Worm (Caenorhabditis elegans) whole organism, young adult: ENCODE results near the gene tlk-1.

Source experiments
- D2030.7 ChIP-seq: fragments of 200-800 bp; sonication (Bioruptor generic); IDR thresholded peaks from 2 replicates; pipeline ENCODE4 v1.3.6; 2022; ENCODE audit warnings: missing genetic modification reagents, missing genetic modification characterization, missing compliant biosample characterization
- F52B5.7 ChIP-seq: sonication (generic microtip); optimal IDR thresholded peaks from 2 replicates; lab custom pipeline; 2016; ENCODE audit warnings: mild to moderate bottlenecking, missing genetic modification characterization, missing compliant biosample characterization
- K12H6.12 ChIP-seq: fragments of 200-800 bp; sonication (Bioruptor generic); optimal IDR thresholded peaks from 2 replicates; lab custom pipeline; 2018; ENCODE audit warnings: mild to moderate bottlenecking, missing genetic modification characterization, missing compliant biosample characterization
- T07F8.4 ChIP-seq: sonication (generic microtip); optimal IDR thresholded peaks from 2 replicates; lab custom pipeline; 2016; ENCODE audit warnings: mild to moderate bottlenecking, missing genetic modification characterization, moderate library complexity, missing compliant biosample characterization
- Y67H2A.10 ChIP-seq: fragments of 200-800 bp; sonication (Bioruptor generic); conservative IDR thresholded peaks from 2 replicates; pipeline ENCODE4 v1.3.6; 2022; ENCODE audit warnings: missing genetic modification reagents, missing genetic modification characterization, missing compliant biosample characterization
- bed-1 ChIP-seq: fragments of 200-800 bp; sonication (Bioruptor generic); IDR thresholded peaks from 2 replicates; pipeline ENCODE4 v1.3.6; 2022; ENCODE audit warnings: missing genetic modification reagents, missing genetic modification characterization, missing compliant biosample characterization
- chd-7 ChIP-seq: sonication (generic microtip); optimal IDR thresholded peaks from 2 replicates; lab custom pipeline; 2016; ENCODE audit warnings: mild to moderate bottlenecking, missing genetic modification characterization, moderate library complexity, missing compliant biosample characterization
- dox-1 ChIP-seq: fragments of 200-800 bp; sonication (Bioruptor generic); IDR thresholded peaks from 2 replicates; pipeline ENCODE4 v1.3.6; 2022; ENCODE audit warnings: missing genetic modification reagents, missing genetic modification characterization, missing compliant biosample characterization
- dpff-1 ChIP-seq: sonication (generic microtip); optimal IDR thresholded peaks from 2 replicates; lab custom pipeline; 2017; ENCODE audit warnings: mild to moderate bottlenecking, missing genetic modification characterization, missing compliant biosample characterization
- him-1 ChIP-seq: sonication (generic microtip); optimal IDR thresholded peaks from 2 replicates; lab custom pipeline; 2016; ENCODE audit warnings: missing genotype, missing genetic modification reagents, missing genetic modification characterization, missing compliant biosample characterization
- hrde-1 ChIP-seq: sonication (generic microtip); optimal IDR thresholded peaks from 2 replicates; lab custom pipeline; 2016; ENCODE audit warnings: missing genetic modification characterization, mild to moderate bottlenecking, missing compliant biosample characterization, moderate library complexity, missing genotype, missing genetic modification reagents, borderline replicate concordance
- lin-26 ChIP-seq: fragments of 200-800 bp; sonication (Bioruptor generic); IDR thresholded peaks from 2 replicates; pipeline ENCODE4 v1.3.6; 2022; ENCODE audit warnings: missing genetic modification reagents, missing genetic modification characterization, missing compliant biosample characterization
- lin-40 ChIP-seq: sonication (generic microtip); optimal IDR thresholded peaks from 2 replicates; lab custom pipeline; 2016; ENCODE audit warnings: missing genetic modification characterization, mild to moderate bottlenecking, missing compliant biosample characterization, missing genotype, missing genetic modification reagents
- lsl-1 ChIP-seq: fragments of 200-800 bp; sonication (Bioruptor generic); optimal IDR thresholded peaks from 2 replicates; lab custom pipeline; 2018; ENCODE audit warnings: mild to moderate bottlenecking, missing genetic modification characterization, moderate library complexity, missing compliant biosample characterization
- madf-10 ChIP-seq: sonication (generic microtip); optimal IDR thresholded peaks from 2 replicates; lab custom pipeline; 2016; ENCODE audit warnings: mild to moderate bottlenecking, missing genetic modification characterization, missing compliant biosample characterization
- mel-28 ChIP-seq: sonication (generic microtip); optimal IDR thresholded peaks from 2 replicates; lab custom pipeline; 2016; ENCODE audit warnings: borderline replicate concordance, mild to moderate bottlenecking, missing genetic modification characterization, missing compliant biosample characterization
- nfya-1 ChIP-seq: sonication (generic microtip); optimal IDR thresholded peaks from 2 replicates; lab custom pipeline; 2017; ENCODE audit warnings: antibody characterized with exemption, missing compliant biosample characterization, missing genetic modification characterization, borderline replicate concordance; ENCODE audit not compliant: insufficient read depth
- nfyb-1 ChIP-seq: fragments of 200-800 bp; sonication (Bioruptor generic); IDR thresholded peaks from 2 replicates; pipeline ENCODE4 v1.3.6; 2022; ENCODE audit warnings: missing genetic modification reagents, missing genetic modification characterization, missing compliant biosample characterization
- pbrm-1 ChIP-seq: fragments of 200-800 bp; sonication (Bioruptor generic); IDR thresholded peaks from 2 replicates; pipeline ENCODE4 v1.3.6; 2022; ENCODE audit warnings: missing genetic modification reagents, missing genetic modification characterization, missing compliant biosample characterization
- sdz-38 ChIP-seq: sonication (generic microtip); optimal IDR thresholded peaks from 2 replicates; lab custom pipeline; 2016; ENCODE audit warnings: missing genotype, missing genetic modification characterization, missing compliant biosample characterization
- snpc-1.3 ChIP-seq: sonication (generic microtip); optimal IDR thresholded peaks from 2 replicates; lab custom pipeline; 2017; ENCODE audit warnings: missing genetic modification characterization, mild to moderate bottlenecking, missing compliant biosample characterization, antibody characterized with exemption, moderate library complexity, missing genotype, missing genetic modification reagents; ENCODE audit not compliant: insufficient read depth
- snpc-3.4 ChIP-seq: sonication (generic microtip); optimal IDR thresholded peaks from 2 replicates; lab custom pipeline; 2017; ENCODE audit warnings: missing genetic modification characterization, mild to moderate bottlenecking, missing compliant biosample characterization, antibody characterized with exemption, moderate library complexity, missing genotype, missing genetic modification reagents
- sptf-2 ChIP-seq: fragments of 200-800 bp; sonication (Bioruptor generic); optimal IDR thresholded peaks from 2 replicates; lab custom pipeline; 2018; ENCODE audit warnings: mild to moderate bottlenecking, missing genetic modification characterization, missing compliant biosample characterization
- unc-62 ChIP-seq: fragments of 150-350 bp; optimal IDR thresholded peaks from 2 replicates; lab custom pipeline; 2014; ENCODE audit warnings: missing biosample characterization, missing genetic modification reagents, missing genetic modification characterization
- zfh-2 ChIP-seq: fragments of 200-800 bp; sonication (Bioruptor generic); conservative IDR thresholded peaks from 2 replicates; pipeline ENCODE4 v1.3.6; 2022; ENCODE audit warnings: missing genetic modification reagents, missing genetic modification characterization, missing compliant biosample characterization
- zim-3 ChIP-seq: sonication (generic microtip); optimal IDR thresholded peaks from 2 replicates; lab custom pipeline; 2017; ENCODE audit warnings: mild to moderate bottlenecking, missing genetic modification characterization, moderate library complexity, missing compliant biosample characterization
- ztf-26 ChIP-seq: sonication (generic microtip); optimal IDR thresholded peaks from 2 replicates; lab custom pipeline; 2017; ENCODE audit warnings: missing genetic modification characterization, missing compliant biosample characterization

The tlk-1 gene

DNA sequence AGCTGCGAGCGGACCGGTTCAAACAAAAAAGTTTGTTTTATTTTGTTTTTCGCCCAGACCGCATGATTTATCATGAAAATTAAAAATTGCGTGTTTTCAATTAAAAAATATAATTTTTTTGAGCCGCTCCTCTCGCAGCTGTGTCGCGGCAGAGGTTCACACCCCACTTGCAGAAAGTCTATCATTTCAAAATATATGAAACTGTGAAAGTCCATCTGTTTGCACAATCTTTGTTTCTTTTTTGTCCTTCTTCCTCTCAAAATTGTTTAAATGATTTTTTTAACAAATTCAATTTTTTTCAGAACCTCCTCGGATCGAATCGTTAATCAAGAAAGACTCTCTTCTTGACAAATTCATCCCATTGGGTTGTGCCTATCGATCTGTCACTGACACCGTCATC, at the start of gene tlk-1:
Gene tlk-1 (plus strand): TSS at position 301 of the 400 bp plus-strand sequence.
- TF ChIP-seq dox-1 (no peak), zfh-2 (GFP tag; lab: Robert Waterston, UW) (no peak)
- TF ChIP-seq, all 124 proteins: peak for 0

- TF ChIP-seq lin-26 (GFP tag; lab: Robert Waterston, UW) (no peak), T07F8.4 (tag; lab: Kevin White, UChicago) (no peak), unc-62 (GFP tag; lab: Kevin White, UChicago) (no peak), him-1 (tag; lab: Kevin White, UChicago) (no peak), nfya-1 (no peak), bed-1 (GFP tag; lab: Robert Waterston, UW) (no peak)
Observed at ce11 chrIII:9651871-9652270, 47.8 kb upstream of the tlk-1 start, which contains the start of gene C15H7.3. C15H7.3 (minus strand) TSS chrIII:9651971.

DNA sequence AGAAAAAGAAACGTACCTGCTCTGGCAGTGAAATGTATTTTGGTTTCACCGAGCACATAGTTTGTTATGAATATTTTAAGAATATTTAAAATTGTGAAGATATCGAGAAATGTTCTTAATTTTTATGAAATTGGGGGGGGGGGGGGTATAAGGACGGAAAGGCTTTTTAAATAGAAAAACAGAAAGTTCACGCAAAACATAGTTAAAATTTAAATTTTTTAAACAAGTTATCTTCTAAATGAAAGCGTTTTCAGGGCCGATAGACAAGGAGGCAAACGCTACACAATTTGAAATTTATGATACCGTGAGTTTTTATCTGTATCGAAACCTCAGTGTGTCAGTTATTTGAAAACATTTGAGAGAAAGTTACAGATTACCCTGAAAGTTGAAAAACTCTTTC, 43.9 kb upstream of the tlk-1 start, which contains the start of gene C15H7.4:
Gene C15H7.4 (minus strand): TSS at position 101 of the 400 bp plus-strand sequence.
- TF ChIP-seq madf-10 (tag; lab: Kevin White, UChicago) (no peak), dpff-1 (no peak), zim-3 (tag; lab: Kevin White, UChicago) (no peak), lin-40 (tag; lab: Kevin White, UChicago) (no peak), Y67H2A.10 (GFP tag; lab: Robert Waterston, UW) (no peak), lsl-1 (GFP tag; lab: Kevin White, UChicago) (no peak), mel-28 (tag; lab: Kevin White, UChicago) (no peak), chd-7 (tag; lab: Kevin White, UChicago) (no peak), nfyb-1 (GFP tag; lab: Robert Waterston, UW) (no peak), sdz-38 (tag; lab: Kevin White, UChicago) (no peak), snpc-1.3 (tag; lab: Kevin White, UChicago) (no peak), sptf-2 (GFP tag; lab: Kevin White, UChicago) (no peak), ztf-26 (tag; lab: Kevin White, UChicago) (no peak), D2030.7 (GFP tag; lab: Robert Waterston, UW) (no peak)

- TF ChIP-seq pbrm-1 (GFP tag; lab: Robert Waterston, UW) = no peak
Observed at ce11 chrIII:9658569-9658968, 41.1 kb upstream of the tlk-1 start.

DNA sequence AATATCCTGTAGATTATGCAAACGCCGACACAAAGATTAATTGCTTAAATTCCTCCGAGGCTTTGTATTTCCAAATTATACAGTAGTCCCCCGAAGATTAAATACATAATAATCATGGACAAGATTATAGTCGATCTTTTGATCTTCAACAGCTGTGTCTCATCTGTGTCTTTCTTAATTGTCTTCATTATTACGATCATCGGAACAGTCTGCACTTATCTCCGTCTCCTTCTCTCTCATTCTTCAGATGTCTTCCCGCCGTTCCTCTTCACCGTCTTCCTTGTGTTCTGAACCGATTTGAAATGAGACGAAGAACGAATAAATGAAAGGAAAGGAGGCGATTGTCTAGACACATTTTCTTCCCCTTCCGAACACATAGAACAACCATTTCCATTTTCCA, 38.6 kb upstream of the tlk-1 start:
- TF ChIP-seq F52B5.7 (tag; lab: Kevin White, UChicago) (no peak), snpc-3.4 (tag; lab: Kevin White, UChicago) (no peak)

ce11 chrIII:9662266-9662959, 37.3 kb upstream of the tlk-1 start:
- TF ChIP-seq mel-28 (tag; lab: Kevin White, UChicago) (no peak), K12H6.12 (peak; percentile 22), hrde-1 (tag; lab: Kevin White, UChicago) (no peak)
